Fruit fly (Drosophila melanogaster) whole organism, adult: ENCODE results near the gene parvin.

ENCODE experiments used
- CG11617 ChIP-seq: fragments of 200-800 bp; sonication (Bioruptor generic); optimal IDR thresholded peaks from 2 replicates; lab custom pipeline; 2017; ENCODE audit warnings: mild to moderate bottlenecking, missing biosample characterization, missing genetic modification reagents, missing genetic modification characterization
- CG1620 ChIP-seq: fragments of 200-800 bp; sonication (Bioruptor generic); optimal IDR thresholded peaks from 2 replicates; lab custom pipeline; 2016; ENCODE audit warnings: missing biosample characterization, missing genetic modification characterization
- CG5204 ChIP-seq: fragments of 200-800 bp; sonication (Bioruptor generic); optimal IDR thresholded peaks from 2 replicates; lab custom pipeline; 2016; ENCODE audit warnings: missing biosample characterization, missing genetic modification characterization
- Clk ChIP-seq: fragments of 200-800 bp; sonication (Bioruptor generic); optimal IDR thresholded peaks from 2 replicates; lab custom pipeline; 2017; ENCODE audit warnings: missing biosample characterization, missing genetic modification characterization
- Crg-1 ChIP-seq: fragments of 200-800 bp; sonication (Bioruptor generic); optimal IDR thresholded peaks from 2 replicates; lab custom pipeline; 2016; ENCODE audit warnings: missing biosample characterization, missing genetic modification characterization
- cnc ChIP-seq, 2 experiments: fragments of >200 bp; optimal IDR thresholded peaks; 2 replicates each; lab custom pipeline; 2017
- ovo ChIP-seq: fragments of 200-800 bp; sonication (Bioruptor generic); optimal IDR thresholded peaks from 2 replicates; lab custom pipeline; 2016; ENCODE audit warnings: missing biosample characterization, missing genetic modification characterization
- tj ChIP-seq: fragments of 200-800 bp; sonication (Bioruptor generic); optimal IDR thresholded peaks from 3 replicates; lab custom pipeline; 2017; ENCODE audit warnings: missing biosample characterization, mild to moderate bottlenecking, missing genetic modification characterization, moderate library complexity
- toe ChIP-seq: fragments of 200-800 bp; sonication (Bioruptor generic); optimal IDR thresholded peaks from 2 replicates; lab custom pipeline; 2016; ENCODE audit warnings: missing biosample characterization, missing genetic modification characterization

- TF ChIP-seq tj (no peak), Crg-1 (no peak), CG11617 (GFP tag; lab: Kevin White, UChicago) (no peak), CG5204 (GFP tag; lab: Kevin White, UChicago) (no peak), cnc (optimal IDR thresholded peaks at IDR 0.05; lab: Kevin White, UChicago) (no peak), Clk (no peak), CG1620 (GFP tag; lab: Kevin White, UChicago) (no peak), ovo (GFP tag; lab: Kevin White, UChicago) (no peak), toe (GFP tag; lab: Kevin White, UChicago) (no peak)
Measured at dm6 chrX:19786823-19787222, 41.0 kb downstream of the parvin start.
